Worm (Caenorhabditis elegans): ENCODE data around the gene C50F4.4.

C50F4.4 gene

ce11 chrV:9521697-9522096 is 14.9 kb upstream of the C50F4.4 start:
- TF ChIP-seq egl-18 (GFP tag; IDR thresholded peaks at IDR 0.05) = no peak
- no peak for TF ChIP-seq F57C9.4 (tag; optimal IDR thresholded peaks at IDR 0.05)
- no peak for TF ChIP-seq Y53G8AR.9 (GFP tag; conservative IDR thresholded peaks at IDR 0.05)

- no peak for TF ChIP-seq pbrm-1 (GFP tag; IDR thresholded peaks at IDR 0.05)
- no peak for TF ChIP-seq ceh-100 (GFP tag; IDR thresholded peaks at IDR 0.05)
- TF ChIP-seq B0019.2 (GFP tag; conservative IDR thresholded peaks at IDR 0.05) = no peak
- no peak for TF ChIP-seq lin-40 (tag; optimal IDR thresholded peaks at IDR 0.05)
- no peak for TF ChIP-seq die-1 (tag; optimal IDR thresholded peaks at IDR 0.05)
- TF ChIP-seq B0035.1 (tag; optimal IDR thresholded peaks at IDR 0.05) = no peak
- TF ChIP-seq unc-62 (GFP tag; optimal IDR thresholded peaks at IDR 0.05) = no peak
- no peak for TF ChIP-seq Y67H2A.10 (GFP tag; conservative IDR thresholded peaks at IDR 0.05)
These were observed 12.5 kb upstream of the C50F4.4 start, which contains the start of gene C50F4.9 for ce11 chrV:9524099-9524498. Gene C50F4.9, minus strand, starts transcription at chrV:9524199.

- no peak for TF ChIP-seq zfh-2 (GFP tag; conservative IDR thresholded peaks at IDR 0.05)
- TF ChIP-seq ets-4 (GFP tag; optimal IDR thresholded peaks at IDR 0.05) = peak; percentile 37
- TF ChIP-seq attf-6 (GFP tag; IDR thresholded peaks at IDR 0.05) = no peak
- TF ChIP-seq pha-4 (tag; optimal IDR thresholded peaks at IDR 0.05) = no peak
- peak; percentile 95 for TF ChIP-seq nhr-80 (tag; optimal IDR thresholded peaks at IDR 0.05)
- TF ChIP-seq hrde-1 (tag; optimal IDR thresholded peaks at IDR 0.05; ENCODE audit: borderline replicate concordance) = no peak
- no peak for TF ChIP-seq Y67H2A.10 (GFP tag; conservative IDR thresholded peaks at IDR 0.05)
- no peak for TF ChIP-seq rec-8 (tag; optimal IDR thresholded peaks at IDR 0.05)
These were observed 10.1 kb upstream of the C50F4.4 start, which contains the start of gene C50F4.1 for ce11 chrV:9526470-9526869. Gene C50F4.1, plus strand, starts transcription at chrV:9526793.

- peak; percentile 3 for TF ChIP-seq nhr-80 (tag; optimal IDR thresholded peaks at IDR 0.05)
- no peak for TF ChIP-seq nhr-179 (tag; optimal IDR thresholded peaks at IDR 0.05)
These were observed 9.2 kb upstream of the C50F4.4 start for ce11 chrV:9527337-9527736.

ce11 chrV:9527984-9528383 is 8.6 kb upstream of the C50F4.4 start:
- TF ChIP-seq madf-10 (tag; optimal IDR thresholded peaks at IDR 0.05) = no peak
- no peak for TF ChIP-seq F57A8.1 (GFP tag; optimal IDR thresholded peaks at IDR 0.05)
- no peak for TF ChIP-seq mcd-1 (GFP tag; IDR thresholded peaks at IDR 0.05)
- no peak for TF ChIP-seq snpc-3.4 (tag; optimal IDR thresholded peaks at IDR 0.05)
- no peak for TF ChIP-seq hlh-12 (tag; optimal IDR thresholded peaks at IDR 0.05)
- TF ChIP-seq akir-1 (GFP tag; optimal IDR thresholded peaks at IDR 0.05) = no peak
- no peak for TF ChIP-seq nfya-1 (tag; optimal IDR thresholded peaks at IDR 0.05; ENCODE audit: borderline replicate concordance, insufficient read depth)
- no peak for TF ChIP-seq Y79H2A.3 (GFP tag; conservative IDR thresholded peaks at IDR 0.05)
- TF ChIP-seq mel-28 (tag; optimal IDR thresholded peaks at IDR 0.05; ENCODE audit: borderline replicate concordance) = no peak
- no peak for TF ChIP-seq hlh-26 (GFP tag; conservative IDR thresholded peaks at IDR 0.05)
- TF ChIP-seq aptf-3 (GFP tag; IDR thresholded peaks at IDR 0.05) = no peak
- no peak for TF ChIP-seq B0336.3 (GFP tag; IDR thresholded peaks at IDR 0.05)
- TF ChIP-seq lin-26 (GFP tag; IDR thresholded peaks at IDR 0.05) = no peak
- TF ChIP-seq ceh-40 (GFP tag; IDR thresholded peaks at IDR 0.05) = no peak
- no peak for TF ChIP-seq ztf-22 (GFP tag; optimal IDR thresholded peaks at IDR 0.05)
